Fruit fly (Drosophila melanogaster): Measurements from ENCODE around the gene eg.

The eg gene

DNA sequence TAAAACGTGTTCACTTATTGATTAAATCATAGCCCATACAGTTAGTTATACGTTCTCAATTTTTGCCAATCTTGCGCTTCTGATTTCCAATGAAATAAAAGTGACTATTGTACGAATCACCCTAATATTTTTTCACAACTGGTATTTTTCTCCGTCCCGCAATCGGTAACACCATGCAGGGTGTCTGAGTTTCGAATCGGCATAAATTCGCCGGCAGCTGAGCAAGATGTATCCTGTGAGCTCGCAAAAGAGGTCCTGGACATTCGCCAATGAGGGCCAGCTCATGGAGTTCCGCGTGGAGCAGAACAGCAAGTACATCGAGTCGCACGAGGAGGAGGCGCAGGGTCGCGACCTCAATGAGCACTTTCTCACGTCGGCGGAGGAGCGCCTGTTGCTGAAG lies 13.3 kb downstream of the eg start, which contains the start of gene CycH (continued):
- 0 out of 3 replicates have a peak, but pooled peaks have one; percentile 40 for TF ChIP-seq CG17361 (GFP tag; IDR thresholded peaks at IDR 0.05)
- no peak for TF ChIP-seq CG7987 (GFP tag; optimal IDR thresholded peaks at IDR 0.05)
- no peak for TF ChIP-seq Ssrp (tag; optimal IDR thresholded peaks at IDR 0.05)
- TF ChIP-seq CG7271 (tag; optimal IDR thresholded peaks at IDR 0.05), result no peak
- TF ChIP-seq tll (GFP tag; optimal IDR thresholded peaks at IDR 0.05), result no peak
- TF ChIP-seq MESR4 (GFP tag; optimal IDR thresholded peaks at IDR 0.05), result peak; percentile 64
- peak; percentile 20 for TF ChIP-seq maf-S (GFP tag; optimal IDR thresholded peaks at IDR 0.05)
- TF ChIP-seq wek (GFP tag; optimal IDR thresholded peaks at IDR 0.05), result peak; percentile 97
- no peak for TF ChIP-seq CG10565 (GFP tag; optimal IDR thresholded peaks at IDR 0.05)
- no peak for TF ChIP-seq inv (GFP tag; IDR thresholded peaks at IDR 0.05; ENCODE audit: partially characterized antibody)
- no peak for TF ChIP-seq CG31224 (GFP tag; IDR thresholded peaks at IDR 0.05)
- TF ChIP-seq CG7786 (GFP tag; optimal IDR thresholded peaks at IDR 0.05), result peak; percentile 32
- TF ChIP-seq CG12659 (GFP tag; optimal IDR thresholded peaks at IDR 0.05), result peak; percentile 44
- TF ChIP-seq Atf-2 (GFP tag; optimal IDR thresholded peaks at IDR 0.05), result no peak
- peak; percentile 25 for TF ChIP-seq CHES-1-like (GFP tag; optimal IDR thresholded peaks at IDR 0.05)
- peak; percentile 25 for TF ChIP-seq ftz-f1 (GFP tag; optimal IDR thresholded peaks at IDR 0.05)
- no peak for TF ChIP-seq CkIIα-i1 (GFP tag; IDR thresholded peaks at IDR 0.05)
- no peak for TF ChIP-seq TFAM (GFP tag; optimal IDR thresholded peaks at IDR 0.05)
- peak; percentile 19 for TF ChIP-seq CG2116 (GFP tag; optimal IDR thresholded peaks at IDR 0.05)
- no peak for TF ChIP-seq rib (GFP tag; IDR thresholded peaks at IDR 0.05)
- 0 out of 2 replicates have a peak, but pooled peaks have one; percentile 16 for TF ChIP-seq Xrp1 (GFP tag; IDR thresholded peaks at IDR 0.05)
- TF ChIP-seq crc (GFP tag; optimal IDR thresholded peaks at IDR 0.05), result no peak
- peak; percentile 48 for TF ChIP-seq mam (GFP tag; optimal IDR thresholded peaks at IDR 0.05)
- TF ChIP-seq CG13287 (GFP tag; IDR thresholded peaks at IDR 0.05; ENCODE audit: partially characterized antibody), result peak; percentile 25
- peak; percentile 86 for TF ChIP-seq sens (GFP tag)
- 0 out of 3 replicates have a peak, but pooled peaks have one; percentile 10 for TF ChIP-seq otp (GFP tag; IDR thresholded peaks at IDR 0.05)
- no peak for TF ChIP-seq Nf-YA (GFP tag; IDR thresholded peaks at IDR 0.05)
- TF ChIP-seq CG17359 (tag; optimal IDR thresholded peaks at IDR 0.05), result no peak
- no peak for TF ChIP-seq CG2875 (GFP tag; optimal IDR thresholded peaks at IDR 0.05)
- peak; percentile 1 for TF ChIP-seq pum (GFP tag; optimal IDR thresholded peaks at IDR 0.05)
- peak; percentile 2 for TF ChIP-seq CrebB (tag; optimal IDR thresholded peaks at IDR 0.05)
- peak; percentile 8 for TF ChIP-seq CG12744 (GFP tag; optimal IDR thresholded peaks at IDR 0.05)
- TF ChIP-seq Chrac-16 (GFP tag; optimal IDR thresholded peaks at IDR 0.05), result peak; percentile 51
- TF ChIP-seq crol (GFP tag; IDR thresholded peaks at IDR 0.05), result no peak
- TF ChIP-seq ab (GFP tag; optimal IDR thresholded peaks at IDR 0.05), result no peak
- TF ChIP-seq insv (GFP tag; optimal IDR thresholded peaks at IDR 0.05), result peak in 1 of 2 experiments; percentile 1
- peak; percentile 32 for TF ChIP-seq D19A (tag; optimal IDR thresholded peaks at IDR 0.05)
- TF ChIP-seq row (GFP tag; IDR thresholded peaks at IDR 0.05), result peak; percentile 88
- peak; percentile 29 for TF ChIP-seq Nf-YC (tag; optimal IDR thresholded peaks at IDR 0.05)
- peak; percentile 66 for TF ChIP-seq pzg (GFP tag; optimal IDR thresholded peaks at IDR 0.05)
- TF ChIP-seq CG14860 (GFP tag; IDR thresholded peaks at IDR 0.05; ENCODE audit: partially characterized antibody), result no peak
- peak; percentile 19 for TF ChIP-seq zen (tag; optimal IDR thresholded peaks at IDR 0.05)
- peak; percentile 18 for TF ChIP-seq CG18262 (tag; optimal IDR thresholded peaks at IDR 0.05)
- TF ChIP-seq Ada2b (GFP tag; IDR thresholded peaks at IDR 0.05), result no peak
- peak; percentile 71 for TF ChIP-seq CG9797 (GFP tag; optimal IDR thresholded peaks at IDR 0.05)
- TF ChIP-seq C15 (GFP tag; IDR thresholded peaks at IDR 0.05), result no peak
- no peak for TF ChIP-seq Dip2 (GFP tag; IDR thresholded peaks at IDR 0.05)
- no peak for TF ChIP-seq chinmo (GFP tag; IDR thresholded peaks at IDR 0.05; ENCODE audit: partially characterized antibody)
- peak; percentile 5 for TF ChIP-seq CG8290 (GFP tag; optimal IDR thresholded peaks at IDR 0.05)
- TF ChIP-seq CG8290 (tag; optimal IDR thresholded peaks at IDR 0.05), result no peak
- peak; percentile 22 for TF ChIP-seq Dek (tag; optimal IDR thresholded peaks at IDR 0.05)

Measured in whole organism, embryonic.